Worm (Caenorhabditis elegans) whole organism, L3 larva: ENCODE measurements around the gene C25E10.5.

Experiments used
- R02D3.7 ChIP-seq: fragments of 150-350 bp; optimal IDR thresholded peaks from 2 replicates; lab custom pipeline; 2014; ENCODE audit warnings: missing biosample characterization, missing genetic modification characterization
- ZK546.5 ChIP-seq: sonication (generic microtip); optimal IDR thresholded peaks from 2 replicates; lab custom pipeline; 2017; ENCODE audit warnings: missing biosample characterization, missing genetic modification characterization
- aly-2 ChIP-seq: fragments of 150-350 bp; optimal IDR thresholded peaks from 2 replicates; lab custom pipeline; 2014; ENCODE audit warnings: missing biosample characterization, missing genetic modification characterization
- ama-1 ChIP-seq: fragments of 150-350 bp; optimal IDR thresholded peaks from 2 replicates; lab custom pipeline; 2018
- ceh-16 ChIP-seq: sonication (generic microtip); optimal IDR thresholded peaks from 2 replicates; lab custom pipeline; 2017; ENCODE audit warnings: missing biosample characterization, missing genetic modification characterization
- ceh-82 ChIP-seq: fragments of 150-350 bp; optimal IDR thresholded peaks from 2 replicates; lab custom pipeline; 2014; ENCODE audit warnings: missing biosample characterization, missing genetic modification characterization
- ceh-9 ChIP-seq: sonication (generic microtip); optimal IDR thresholded peaks from 2 replicates; lab custom pipeline; 2018; ENCODE audit warnings: missing biosample characterization, missing genetic modification characterization
- daf-12 ChIP-seq: fragments of 150-350 bp; optimal IDR thresholded peaks from 2 replicates; lab custom pipeline; 2014; ENCODE audit warnings: missing biosample characterization, missing genetic modification reagents, missing genetic modification characterization
- egl-27 ChIP-seq: sonication (generic microtip); optimal IDR thresholded peaks from 4 replicates; lab custom pipeline; 2017; ENCODE audit warnings: missing biosample characterization, missing genetic modification reagents, missing genetic modification characterization
- egl-5 ChIP-seq: fragments of 150-350 bp; optimal IDR thresholded peaks from 2 replicates; lab custom pipeline; 2017; ENCODE audit warnings: missing biosample characterization, missing genetic modification reagents, missing genetic modification characterization, inconsistent platforms
- elt-1 ChIP-seq: fragments of 150-350 bp; optimal IDR thresholded peaks from 2 replicates; lab custom pipeline; 2014; ENCODE audit warnings: missing biosample characterization, missing genetic modification characterization
- elt-2 ChIP-seq: sonication (generic microtip); optimal IDR thresholded peaks from 2 replicates; lab custom pipeline; 2016; ENCODE audit warnings: missing genetic modification reagents, mild to moderate bottlenecking, missing genetic modification characterization, missing compliant biosample characterization
- elt-3 ChIP-seq, 3 experiments: fragments of 150-350 bp in 1 of 3; sonication (generic microtip) in 2 of 3; optimal IDR thresholded peaks; 2 replicates in 2 of 3; 4 replicates in 1 of 3; lab custom pipeline; 2014 to 2017; ENCODE audit warnings: missing biosample characterization in 3 of 3, missing genetic modification characterization in 3 of 3
- fkh-2 ChIP-seq: fragments of 150-350 bp; optimal IDR thresholded peaks from 2 replicates; lab custom pipeline; 2014; ENCODE audit warnings: missing biosample characterization, missing genetic modification reagents, missing genetic modification characterization
- fos-1 ChIP-seq: fragments of 150-350 bp; optimal IDR thresholded peaks from 2 replicates; lab custom pipeline; 2014; ENCODE audit warnings: missing biosample characterization, missing genetic modification characterization
- jun-1 ChIP-seq: fragments of 150-350 bp; optimal IDR thresholded peaks from 2 replicates; lab custom pipeline; 2014; ENCODE audit warnings: missing biosample characterization, missing genetic modification reagents, missing genetic modification characterization
- lsy-12 ChIP-seq: sonication (generic microtip); optimal IDR thresholded peaks from 2 replicates; lab custom pipeline; 2016; ENCODE audit warnings: mild to moderate bottlenecking, missing genetic modification characterization, missing compliant biosample characterization
- mml-1 ChIP-seq: fragments of 150-350 bp; sonication (generic microtip); optimal IDR thresholded peaks from 3 replicates; lab custom pipeline; 2014; ENCODE audit warnings: missing biosample characterization, missing genetic modification characterization
- nhr-11 ChIP-seq: fragments of 150-350 bp; optimal IDR thresholded peaks from 2 replicates; lab custom pipeline; 2014; ENCODE audit warnings: missing biosample characterization, missing genetic modification characterization
- nhr-12 ChIP-seq: fragments of 150-350 bp; optimal IDR thresholded peaks from 2 replicates; lab custom pipeline; 2014; ENCODE audit warnings: missing biosample characterization, missing genetic modification characterization
- nhr-23 ChIP-seq: fragments of 150-350 bp; optimal IDR thresholded peaks from 2 replicates; lab custom pipeline; 2014; ENCODE audit warnings: missing biosample characterization, missing genetic modification reagents, missing genetic modification characterization
- nhr-237 ChIP-seq: fragments of 150-350 bp; optimal IDR thresholded peaks from 2 replicates; lab custom pipeline; 2014; ENCODE audit warnings: missing biosample characterization, missing genetic modification characterization
- nhr-28 ChIP-seq: fragments of 150-350 bp; optimal IDR thresholded peaks from 2 replicates; lab custom pipeline; 2014; ENCODE audit warnings: missing biosample characterization, missing genetic modification characterization
- nhr-43 ChIP-seq: sonication (generic microtip); optimal IDR thresholded peaks from 2 replicates; lab custom pipeline; 2016; ENCODE audit warnings: mild to moderate bottlenecking, missing genetic modification characterization, missing compliant biosample characterization; ENCODE audit not compliant: poor library complexity, severe bottlenecking
- nhr-67 ChIP-seq: fragments of 150-350 bp; optimal IDR thresholded peaks from 2 replicates; lab custom pipeline; 2014; ENCODE audit warnings: missing biosample characterization, missing genetic modification characterization
- nhr-77 ChIP-seq: fragments of 150-350 bp; optimal IDR thresholded peaks from 2 replicates; lab custom pipeline; 2014; ENCODE audit warnings: missing biosample characterization, missing genetic modification characterization
- pha-4 ChIP-seq: fragments of 150-350 bp; optimal IDR thresholded peaks from 2 replicates; lab custom pipeline; 2014; ENCODE audit warnings: missing biosample characterization, missing genetic modification reagents, missing genetic modification characterization
- pqm-1 ChIP-seq: fragments of 150-350 bp; optimal IDR thresholded peaks from 2 replicates; lab custom pipeline; 2017; ENCODE audit warnings: missing biosample characterization, missing genetic modification characterization, inconsistent platforms
- sea-2 ChIP-seq: fragments of 150-350 bp; sonication (generic microtip); optimal IDR thresholded peaks from 4 replicates; lab custom pipeline; 2014; ENCODE audit warnings: missing biosample characterization, missing genetic modification reagents, missing genetic modification characterization
- skn-1 ChIP-seq: fragments of 150-350 bp; optimal IDR thresholded peaks from 2 replicates; lab custom pipeline; 2014; ENCODE audit warnings: missing biosample characterization, missing genetic modification characterization
- snpc-4 ChIP-seq: fragments of 150-350 bp; optimal IDR thresholded peaks from 2 replicates; lab custom pipeline; 2014; ENCODE audit warnings: missing biosample characterization, missing genetic modification characterization
- tbx-2 ChIP-seq: sonication (generic microtip); optimal IDR thresholded peaks from 2 replicates; lab custom pipeline; 2016; ENCODE audit warnings: mild to moderate bottlenecking, missing genetic modification characterization, missing compliant biosample characterization
- unc-39 ChIP-seq: sonication (generic microtip); optimal IDR thresholded peaks from 4 replicates; lab custom pipeline; 2017; ENCODE audit warnings: missing biosample characterization, missing genetic modification characterization
- unc-62 ChIP-seq: fragments of 150-350 bp; sonication (generic microtip); optimal IDR thresholded peaks from 4 replicates; lab custom pipeline; 2014; ENCODE audit warnings: missing biosample characterization, missing genetic modification reagents, missing genetic modification characterization
- zag-1 ChIP-seq: fragments of 150-350 bp; optimal IDR thresholded peaks from 2 replicates; lab custom pipeline; 2014; ENCODE audit warnings: missing biosample characterization, missing genetic modification characterization
- ztf-11 ChIP-seq: fragments of 150-350 bp; optimal IDR thresholded peaks from 2 replicates; lab custom pipeline; 2014; ENCODE audit warnings: missing biosample characterization, missing genetic modification characterization

Gene C25E10.5

DNA sequence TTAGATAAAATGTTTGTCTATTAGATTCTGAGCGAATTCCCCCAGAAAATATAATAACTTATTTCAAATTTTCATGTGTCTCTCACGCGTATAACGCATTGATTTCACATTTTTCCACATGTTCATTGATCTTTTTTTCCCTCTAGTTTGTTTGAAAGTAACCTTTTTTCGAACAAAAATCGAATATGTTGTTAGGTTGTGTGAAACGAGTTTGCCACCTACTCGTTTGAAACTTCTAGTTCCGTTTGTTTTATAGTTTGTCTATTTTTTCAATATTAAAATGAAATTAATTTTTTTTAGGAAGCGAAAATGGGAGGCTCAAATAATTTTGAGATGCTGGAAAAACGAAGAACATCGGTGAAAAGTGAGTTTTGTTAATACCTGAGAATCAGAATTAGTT is at the start of gene C25E10.5:
Gene C25E10.5, plus strand, starts transcription at position 301 of the 400 bp plus-strand sequence.
- TF ChIP-seq nhr-77 (tag; lab: Kevin White, UChicago) (no peak), ama-1 (lab: Kevin White, UChicago) (no peak), ceh-9 (tag; lab: Kevin White, UChicago) (no peak), elt-1 (no peak), egl-27 (tag; lab: Kevin White, UChicago) (no peak), nhr-28 (tag; lab: Kevin White, UChicago) (no peak), snpc-4 (no peak), ztf-11 (tag; lab: Kevin White, UChicago) (no peak), nhr-23 (no peak), tbx-2 (tag; lab: Kevin White, UChicago) (no peak), nhr-43 (tag; lab: Kevin White, UChicago) (no peak), nhr-11 (tag; lab: Kevin White, UChicago) (no peak), lsy-12 (tag; lab: Kevin White, UChicago) (no peak), ceh-16 (tag; lab: Kevin White, UChicago) (no peak), elt-2 (tag; lab: Kevin White, UChicago) (no peak), ceh-82 (tag; lab: Kevin White, UChicago) (no peak), skn-1 (tag; lab: Kevin White, UChicago) (no peak), fos-1 (tag; lab: Kevin White, UChicago) (no peak), R02D3.7 (tag; lab: Kevin White, UChicago) (no peak)

DNA sequence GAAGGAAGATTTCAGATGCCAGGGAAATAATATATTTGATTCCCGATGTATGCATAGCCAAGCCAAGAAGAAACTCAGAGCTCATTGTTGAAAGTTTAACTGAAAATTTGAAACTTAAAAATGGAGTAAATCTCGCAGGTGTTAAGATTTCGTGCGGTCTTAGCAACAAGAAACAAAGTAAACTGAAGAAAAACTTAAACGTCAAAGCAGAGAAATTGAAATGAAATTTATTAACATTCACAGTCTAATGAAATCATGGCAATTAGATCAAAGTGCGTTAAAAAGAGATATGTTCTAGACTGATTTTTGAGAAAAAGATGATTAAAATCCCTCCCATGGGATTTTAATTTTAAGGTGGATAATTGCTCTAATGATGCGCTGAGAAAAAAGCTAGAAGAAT is 49.5 kb upstream of the C25E10.5 start, which contains the start of gene str-84:
Gene str-84, minus strand, starts transcription at position 101 of the 400 bp plus-strand sequence.
- TF ChIP-seq zag-1 (tag; lab: Kevin White, UChicago) (no peak), ZK546.5 (tag; lab: Kevin White, UChicago) (no peak), nhr-67 (tag; lab: Kevin White, UChicago) (no peak), egl-27 (tag; lab: Kevin White, UChicago) (no peak), ama-1 (lab: Kevin White, UChicago) (no peak), elt-1 (no peak), ceh-9 (tag; lab: Kevin White, UChicago) (no peak), jun-1 (tag; lab: Kevin White, UChicago) (no peak)

DNA sequence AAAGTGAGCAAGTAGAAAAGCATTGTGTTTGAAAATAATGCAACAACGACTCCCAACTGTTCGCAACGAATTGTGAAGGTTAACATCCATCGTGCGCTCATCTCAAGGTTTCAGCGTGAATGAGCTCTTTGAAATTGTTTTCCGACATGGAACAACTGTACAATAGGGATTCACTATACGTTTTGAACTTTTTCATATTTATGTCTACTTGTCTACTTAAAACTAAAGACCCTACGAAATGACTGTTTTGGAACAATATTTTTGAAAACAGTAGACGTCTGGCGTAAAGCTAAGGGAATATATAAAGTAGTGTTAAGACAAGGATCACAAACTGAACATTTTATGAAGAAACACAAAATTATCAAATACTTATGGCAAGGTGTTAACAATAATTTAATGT is 46.7 kb upstream of the C25E10.5 start, which contains the start of gene str-86:
Gene str-86, minus strand, starts transcription at position 101 of the 400 bp plus-strand sequence.
- TF ChIP-seq elt-2 (tag; lab: Kevin White, UChicago) (no peak), egl-27 (tag; lab: Kevin White, UChicago) (no peak), nhr-237 (no peak), ceh-82 (tag; lab: Kevin White, UChicago) (no peak), nhr-12 (tag; lab: Kevin White, UChicago) (no peak), sea-2 (GFP tag; lab: Kevin White, UChicago) (no peak), pqm-1 (tag; lab: Kevin White, UChicago) (no peak), mml-1 (tag; lab: Kevin White, UChicago) (no peak), fkh-2 (tag; lab: Kevin White, UChicago) (no peak), unc-62 (GFP tag; lab: Kevin White, UChicago) (no peak), pha-4 (tag; lab: Kevin White, UChicago) (no peak), nhr-43 (tag; lab: Kevin White, UChicago) (no peak), aly-2 (tag; lab: Kevin White, UChicago) (no peak)
- TF ChIP-seq, all 47 proteins: peak for 0

ce11 chrV:8984783-8985182 is 45.6 kb upstream of the C25E10.5 start:
- TF ChIP-seq egl-5 (tag; lab: Kevin White, UChicago) (no peak), unc-39 (no peak), tbx-2 (tag; lab: Kevin White, UChicago) (no peak), nhr-11 (tag; lab: Kevin White, UChicago) (no peak), pqm-1 (tag; lab: Kevin White, UChicago) (no peak), unc-62 (GFP tag; lab: Kevin White, UChicago) (no peak), aly-2 (tag; lab: Kevin White, UChicago) (no peak), elt-3 (tag; optimal IDR thresholded peaks at IDR 0.05; lab: Kevin White, UChicago) (no peak), daf-12 (tag; lab: Kevin White, UChicago) (no peak), fos-1 (tag; lab: Kevin White, UChicago) (no peak), lsy-12 (tag; lab: Kevin White, UChicago) (no peak)
